Worm (Caenorhabditis elegans) whole organism, L4/young adult: ENCODE measurements around the gene nhr-70.

Experiments used
- W03F9.2 ChIP-seq: fragments of 150-350 bp; optimal IDR thresholded peaks from 2 replicates; lab custom pipeline; 2014; ENCODE audit warnings: missing biosample characterization, missing genetic modification characterization
- dao-5 ChIP-seq: sonication (generic microtip); optimal IDR thresholded peaks from 2 replicates; lab custom pipeline; 2016; ENCODE audit warnings: missing genotype, missing genetic modification characterization, moderate library complexity, missing compliant biosample characterization
- him-1 ChIP-seq: sonication (generic microtip); optimal IDR thresholded peaks from 2 replicates; lab custom pipeline; 2016; ENCODE audit warnings: missing genotype, missing genetic modification reagents, missing genetic modification characterization, missing compliant biosample characterization

The nhr-70 gene

DNA sequence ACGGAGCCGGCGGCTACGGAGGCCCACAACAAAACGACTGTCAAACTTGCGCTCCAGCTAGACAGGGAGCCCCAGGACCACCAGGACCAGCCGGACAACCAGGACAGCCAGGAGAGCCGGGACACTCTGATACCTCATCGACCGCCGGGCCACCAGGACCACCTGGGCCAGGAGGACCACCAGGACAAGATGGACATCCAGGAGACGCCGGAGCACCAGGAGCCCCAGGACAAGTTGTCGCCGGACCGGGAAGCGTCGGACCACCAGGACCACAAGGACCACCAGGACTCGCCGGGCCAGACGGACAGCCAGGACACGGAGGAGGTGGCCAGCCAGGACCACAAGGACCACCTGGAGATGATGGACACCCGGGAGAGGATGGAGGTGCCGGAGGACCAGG, 22.7 kb downstream of the nhr-70 start:
- TF ChIP-seq him-1 (tag; lab: Kevin White, UChicago) (no peak), W03F9.2 (no peak), dao-5 (tag; lab: Kevin White, UChicago) (no peak)

ce11 chrV:18639601-18640354, 23.4 kb downstream of the nhr-70 start, which contains the start of gene egas-1:
TSS of gene egas-1 (plus strand) at chrV:18640304.
- TF ChIP-seq W03F9.2: no peak
- no peak for TF ChIP-seq dao-5 (tag; lab: Kevin White, UChicago)
- TF ChIP-seq him-1 (tag; lab: Kevin White, UChicago): no peak

DNA sequence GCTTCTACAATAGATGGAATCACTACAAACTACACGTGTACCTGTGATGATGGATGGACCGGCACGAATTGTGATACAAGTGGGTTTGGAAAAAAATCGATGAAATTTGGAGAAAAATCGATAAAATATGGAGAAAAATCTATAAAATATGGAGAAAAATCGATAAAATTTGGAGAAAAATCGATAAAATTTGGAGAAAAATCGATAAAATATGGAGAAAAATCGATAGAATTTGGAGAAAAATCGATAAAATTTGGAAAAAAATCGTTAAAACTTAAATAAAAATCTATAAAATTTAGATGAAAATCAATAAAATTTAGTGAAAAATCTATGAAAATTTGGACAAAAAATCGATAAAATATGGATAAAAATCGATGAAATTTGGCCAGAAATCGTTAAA, 27.9 kb downstream of the nhr-70 start:
- TF ChIP-seq W03F9.2 (no peak), dao-5 (tag; lab: Kevin White, UChicago) (no peak), him-1 (tag; lab: Kevin White, UChicago) (no peak)

ce11 chrV:18650043-18650442, 33.7 kb downstream of the nhr-70 start, which contains the start of gene egas-2:
TSS of gene egas-2 (plus strand) at chrV:18650343.
- no peak for TF ChIP-seq W03F9.2
- no peak for TF ChIP-seq dao-5 (tag; lab: Kevin White, UChicago)
- no peak for TF ChIP-seq him-1 (tag; lab: Kevin White, UChicago)

DNA sequence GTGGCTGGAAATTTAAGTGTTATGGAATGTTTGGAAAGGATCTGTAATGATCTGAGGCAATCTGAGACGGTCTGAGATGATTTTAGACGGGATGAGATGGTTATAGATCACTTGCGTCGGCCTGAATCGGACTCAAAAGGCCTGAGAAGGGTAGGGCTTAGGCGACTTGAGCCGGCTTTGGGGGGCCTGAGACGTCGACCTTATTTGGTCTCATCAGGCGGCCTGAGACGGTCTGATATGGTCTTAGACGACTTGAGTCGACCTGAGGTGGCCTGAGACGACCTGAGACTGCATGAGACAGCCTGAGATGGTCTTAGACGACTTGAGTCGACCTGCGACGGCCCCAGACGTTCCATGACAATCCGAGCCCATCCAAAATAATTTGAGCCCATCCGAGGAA, 40.0 kb downstream of the nhr-70 start:
- TF ChIP-seq dao-5 (tag; lab: Kevin White, UChicago) (no peak), W03F9.2 (no peak), him-1 (tag; lab: Kevin White, UChicago) (no peak)

ce11 chrV:18657391-18657790, 41.0 kb downstream of the nhr-70 start:
- TF ChIP-seq dao-5 (tag; lab: Kevin White, UChicago): no peak
- TF ChIP-seq W03F9.2: no peak
- no peak for TF ChIP-seq him-1 (tag; lab: Kevin White, UChicago)

DNA sequence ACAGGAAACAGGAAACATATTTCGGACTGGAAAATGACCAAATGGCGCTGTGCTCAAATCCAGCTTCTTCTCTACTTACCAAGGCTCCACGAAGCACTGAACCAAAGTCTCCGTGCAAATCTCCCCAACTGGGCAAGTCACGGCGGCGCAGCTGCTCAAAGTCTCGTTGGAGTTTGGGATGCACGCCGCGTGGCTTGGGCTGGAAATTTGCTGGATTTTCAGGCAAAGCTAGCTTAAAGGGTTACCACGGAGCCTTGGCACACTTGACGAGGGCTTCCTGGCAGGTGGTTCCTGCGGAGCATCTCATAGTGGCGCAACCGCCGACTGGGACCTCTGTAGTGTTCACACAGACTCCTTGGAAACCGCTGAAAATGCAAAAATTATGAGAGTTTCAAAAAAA, 42.5 kb downstream of the nhr-70 start:
- TF ChIP-seq dao-5 (tag; lab: Kevin White, UChicago): no peak
- TF ChIP-seq him-1 (tag; lab: Kevin White, UChicago): no peak
- TF ChIP-seq W03F9.2: no peak

DNA sequence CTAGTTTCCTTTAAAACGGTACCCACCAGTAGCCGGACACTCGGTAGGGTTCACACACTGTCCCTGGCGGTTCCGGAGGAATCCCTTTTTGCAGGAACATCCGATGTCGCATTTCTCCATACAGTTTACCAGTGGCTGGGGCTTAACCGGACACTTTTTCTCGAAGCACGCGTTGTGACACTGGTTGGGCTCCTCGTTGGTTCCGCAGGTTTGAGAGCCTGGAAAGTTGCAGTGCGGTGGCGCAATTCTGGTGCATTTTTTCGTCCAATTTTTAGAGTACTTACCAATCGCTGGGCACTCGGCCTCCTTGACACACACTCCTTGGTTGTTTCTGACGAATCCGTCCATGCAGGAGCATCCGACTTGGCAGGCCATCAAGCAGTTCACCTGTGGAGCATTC, 45.9 kb downstream of the nhr-70 start:
- TF ChIP-seq him-1 (tag; lab: Kevin White, UChicago) (no peak), W03F9.2 (no peak), dao-5 (tag; lab: Kevin White, UChicago) (no peak)

DNA sequence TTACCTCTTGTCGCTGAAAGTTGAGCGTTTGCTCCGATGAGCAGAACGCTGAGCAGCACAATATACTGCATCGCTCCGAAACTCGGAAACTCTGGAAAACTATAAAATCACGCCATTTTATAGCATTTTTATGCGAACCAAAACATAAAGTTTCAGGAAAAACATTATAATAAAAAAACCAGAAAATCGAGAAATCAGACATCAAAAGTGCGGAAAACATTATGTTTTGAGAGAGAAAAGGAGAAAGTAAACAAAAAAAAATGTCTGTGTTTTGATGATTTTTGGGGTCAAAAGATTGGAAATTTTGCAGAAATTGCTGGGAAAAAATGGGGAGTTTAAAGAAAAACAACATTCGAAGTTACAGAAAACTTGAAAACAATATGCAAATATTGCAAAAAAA, 47.6 kb downstream of the nhr-70 start, which contains the start of gene Y69H2.3:
Gene Y69H2.3, minus strand, starts transcription at position 101 of the 400 bp plus-strand sequence.
- TF ChIP-seq W03F9.2 (no peak), him-1 (tag; lab: Kevin White, UChicago) (no peak), dao-5 (tag; lab: Kevin White, UChicago) (no peak)

DNA sequence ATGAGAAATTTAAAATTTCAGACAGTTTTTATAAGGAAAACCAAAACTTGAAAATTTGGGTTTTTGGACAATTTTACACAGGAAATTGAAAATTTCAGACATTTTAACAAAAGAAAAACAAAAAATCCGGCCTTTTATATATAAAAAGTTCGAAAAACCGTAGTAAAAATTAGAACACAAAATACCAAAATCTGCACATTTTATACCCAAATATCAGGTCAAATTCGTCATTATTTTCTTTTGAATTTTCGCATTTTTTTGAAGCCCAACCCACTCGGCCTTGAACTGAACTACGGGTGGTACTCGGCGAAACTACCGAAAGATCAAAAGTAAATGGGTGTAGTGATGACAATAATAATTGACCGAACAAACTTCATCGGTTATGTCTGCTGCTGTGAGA, 50.8 kb downstream of the nhr-70 start:
- TF ChIP-seq him-1 (tag; lab: Kevin White, UChicago) (no peak), dao-5 (tag; lab: Kevin White, UChicago) (no peak), W03F9.2 (no peak)
